Worm (Caenorhabditis elegans) whole organism, L1 larva: ENCODE measurements around the gene col-160.

ENCODE experiments used
- blmp-1 ChIP-seq: fragments of 150-350 bp; optimal IDR thresholded peaks from 2 replicates; lab custom pipeline; 2014; ENCODE audit warnings: missing biosample characterization, missing genetic modification characterization
- elt-3 ChIP-seq, 6 experiments: fragments of 150-350 bp in 1 of 6; sonication (generic microtip); optimal IDR thresholded peaks; 2 replicates each; lab custom pipeline; 2017 to 2018; ENCODE audit warnings: missing biosample characterization in 6 of 6, missing genetic modification characterization in 6 of 6, inconsistent platforms in 1 of 6
- lin-39 ChIP-seq: fragments of 150-350 bp; optimal IDR thresholded peaks from 2 replicates; lab custom pipeline; 2014; ENCODE audit warnings: missing biosample characterization, missing genetic modification reagents, missing genetic modification characterization
- mdl-1 ChIP-seq, 2 experiments: fragments of 150-350 bp; optimal IDR thresholded peaks; 2 replicates each; lab custom pipeline; 2014 to 2017; ENCODE audit warnings: missing biosample characterization in 2 of 2, missing genetic modification characterization in 2 of 2, inconsistent platforms in 1 of 2
- nhr-76 ChIP-seq: sonication (generic microtip); optimal IDR thresholded peaks from 2 replicates; lab custom pipeline; 2017; ENCODE audit warnings: missing biosample characterization, missing genetic modification characterization
- unc-62 ChIP-seq: fragments of 150-350 bp; optimal IDR thresholded peaks from 2 replicates; lab custom pipeline; 2014; ENCODE audit warnings: missing biosample characterization, missing genetic modification reagents, missing genetic modification characterization

- TF ChIP-seq nhr-76 (tag; lab: Kevin White, UChicago), result no peak
- no peak for TF ChIP-seq unc-62 (GFP tag; lab: Kevin White, UChicago)
- no peak for TF ChIP-seq elt-3 (tag; optimal IDR thresholded peaks at IDR 0.05; lab: Kevin White, UChicago)
- TF ChIP-seq mdl-1 (tag; optimal IDR thresholded peaks at IDR 0.05; lab: Kevin White, UChicago), result no peak
- no peak for TF ChIP-seq lin-39 (tag; lab: Kevin White, UChicago)
- TF ChIP-seq blmp-1 (tag; lab: Kevin White, UChicago), result no peak
These were observed 5.4 kb upstream of the col-160 start, which contains the start of gene F57B1.5 for ce11 chrV:13207426-13207825.
